Fruit fly (Drosophila melanogaster): ENCODE measurements around the gene emc.

Gene emc

DNA sequence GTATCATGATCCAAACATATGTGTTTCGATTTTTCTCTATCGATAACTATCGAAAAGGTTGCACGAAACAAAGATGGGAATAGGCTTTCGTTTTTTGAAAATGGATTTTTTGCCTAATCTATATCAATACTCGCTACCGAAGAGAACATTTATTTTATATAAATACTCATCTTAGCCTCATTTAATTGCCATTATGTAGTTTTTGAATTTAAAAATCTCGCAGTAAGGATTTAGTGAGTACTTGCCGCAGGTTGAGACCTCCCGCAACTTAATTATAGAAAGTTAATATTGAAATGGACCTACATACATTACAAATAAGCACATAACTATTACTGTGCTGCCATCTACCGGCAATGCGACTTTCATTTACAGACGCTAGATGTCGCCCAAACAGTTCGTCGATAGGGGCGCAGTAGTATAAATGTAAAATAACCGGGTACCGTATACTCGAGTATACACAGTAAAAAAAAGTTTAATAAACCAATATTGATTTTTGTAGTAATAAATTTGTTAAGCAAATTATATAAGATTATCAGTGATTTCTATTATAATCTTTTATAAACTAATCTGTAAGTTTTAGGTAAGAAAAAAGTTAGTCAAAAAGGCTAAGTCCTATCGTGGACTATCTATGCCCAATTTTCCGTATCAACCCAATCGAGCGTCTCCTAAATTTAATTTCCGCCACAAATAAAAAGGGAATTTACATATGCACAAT, 37.2 kb upstream of the emc start, which contains the start of gene CG13896 (continued):
- TF ChIP-seq CG14710 (tag; optimal IDR thresholded peaks at IDR 0.05) (peak; percentile 72), Med (GFP tag) (peak; percentile 99), nerfin-1 (tag; optimal IDR thresholded peaks at IDR 0.05) (peak; percentile 36), slp2 (GFP tag; optimal IDR thresholded peaks at IDR 0.05) (peak; percentile 88), dmrt11E (tag; optimal IDR thresholded peaks at IDR 0.05) (peak; percentile 72), ap (GFP tag; IDR thresholded peaks at IDR 0.05) (peak; percentile 39; the same call in 1 of the 2 replicates), CG18011 (GFP tag; optimal IDR thresholded peaks at IDR 0.05) (peak; percentile 44), CG7357 (GFP tag; IDR thresholded peaks at IDR 0.05) (peak; percentile 68; the same call in 2 of the 3 replicates), stc (GFP tag; IDR thresholded peaks at IDR 0.05) (peak; percentile 78), CG3995 (GFP tag; optimal IDR thresholded peaks at IDR 0.05) (peak; percentile 9), CG11456 (GFP tag; IDR thresholded peaks at IDR 0.05) (peak; percentile 98), CG4707 (GFP tag; optimal IDR thresholded peaks at IDR 0.05) (peak; percentile 14), MTF-1 (GFP tag; optimal IDR thresholded peaks at IDR 0.05; ENCODE audit: borderline replicate concordance) (peak; percentile 84), ro (GFP tag; IDR thresholded peaks at IDR 0.05) (no peak; the same call in none of the 2 replicates), CG12071 (GFP tag; optimal IDR thresholded peaks at IDR 0.05) (peak; percentile 70), nau (GFP tag; optimal IDR thresholded peaks at IDR 0.05) (peak; percentile 42), CG17359 (tag; optimal IDR thresholded peaks at IDR 0.05) (peak; percentile 90), repo (GFP tag; optimal IDR thresholded peaks at IDR 0.05) (peak; percentile 75), CG6654 (GFP tag; optimal IDR thresholded peaks at IDR 0.05) (peak; percentile 62), Optix (GFP tag; IDR thresholded peaks at IDR 0.05) (peak; percentile 79), D19A (tag; optimal IDR thresholded peaks at IDR 0.05) (peak; percentile 73), ato (GFP tag; IDR thresholded peaks at IDR 0.05; ENCODE audit: partially characterized antibody) (no peak), CG10209 (GFP tag; optimal IDR thresholded peaks at IDR 0.05) (peak; percentile 89), dpn (GFP tag; optimal IDR thresholded peaks at IDR 0.05) (peak; percentile 92 to 93), cato (GFP tag; optimal IDR thresholded peaks at IDR 0.05; ENCODE audit: borderline replicate concordance) (peak; percentile 76), fru (optimal IDR thresholded peaks at IDR 0.05) (no peak), trh (GFP tag; optimal IDR thresholded peaks at IDR 0.05) (peak; percentile 85), klu (GFP tag; IDR thresholded peaks at IDR 0.05) (peak; percentile 57; the same call in 1 of the 2 replicates), CG15479 (GFP tag; optimal IDR thresholded peaks at IDR 0.05) (no peak), CG4404 (GFP tag; IDR thresholded peaks at IDR 0.05) (peak; percentile 64), fu2 (GFP tag; optimal IDR thresholded peaks at IDR 0.05) (peak; percentile 78), dimm (GFP tag; IDR thresholded peaks at IDR 0.05) (no peak), ssp (GFP tag; IDR thresholded peaks at IDR 0.05) (peak; percentile 81), salm (tag; optimal IDR thresholded peaks at IDR 0.05) (peak; percentile 26), Eip74EF (GFP tag; optimal IDR thresholded peaks at IDR 0.05) (peak in 1 of 2 experiments; percentile 71), HLH4C (GFP tag; IDR thresholded peaks at IDR 0.05; ENCODE audit: partially characterized antibody) (peak; percentile 66; the same call in 2 of the 3 replicates), Sin3A (optimal IDR thresholded peaks at IDR 0.05) (no peak), CG42726 (GFP tag; IDR thresholded peaks at IDR 0.05; ENCODE audit: partially characterized antibody) (peak; percentile 74), CG34224 (GFP tag; IDR thresholded peaks at IDR 0.05; ENCODE audit: partially characterized antibody) (peak; percentile 46; the same call in 1 of the 3 replicates), CG3065 (GFP tag; optimal IDR thresholded peaks at IDR 0.05) (peak; percentile 67), CG1647 (GFP tag; optimal IDR thresholded peaks at IDR 0.05) (peak; percentile 91), ci (GFP tag; IDR thresholded peaks at IDR 0.05) (peak; percentile 93), chm (GFP tag; IDR thresholded peaks at IDR 0.05) (peak; percentile 86), lov (optimal IDR thresholded peaks at IDR 0.05) (no peak), lov (GFP tag; IDR thresholded peaks at IDR 0.05) (peak; percentile 72; the same call in 1 of the 3 replicates), Dbx (GFP tag; IDR thresholded peaks at IDR 0.05) (peak; percentile 88), CG11247 (GFP tag; IDR thresholded peaks at IDR 0.05) (peak; percentile 95), Ets65A (GFP tag) (peak; percentile 100), fd3F (GFP tag; optimal IDR thresholded peaks at IDR 0.05) (peak; percentile 67)
